Worm (Caenorhabditis elegans) whole organism, L4/young adult: ENCODE measurements around the gene spp-16.

Source experiments
- W03F9.2 ChIP-seq: fragments of 150-350 bp; optimal IDR thresholded peaks from 2 replicates; lab custom pipeline; 2014; ENCODE audit warnings: missing biosample characterization, missing genetic modification characterization
- dao-5 ChIP-seq: sonication (generic microtip); optimal IDR thresholded peaks from 2 replicates; lab custom pipeline; 2016; ENCODE audit warnings: missing genotype, missing genetic modification characterization, moderate library complexity, missing compliant biosample characterization
- him-1 ChIP-seq: sonication (generic microtip); optimal IDR thresholded peaks from 2 replicates; lab custom pipeline; 2016; ENCODE audit warnings: missing genotype, missing genetic modification reagents, missing genetic modification characterization, missing compliant biosample characterization

ce11 chrV:10854197-10854596 is 46.9 kb downstream of the spp-16 start:
- no peak for TF ChIP-seq dao-5 (tag; lab: Kevin White, UChicago)
- no peak for TF ChIP-seq him-1 (tag; lab: Kevin White, UChicago)
- no peak for TF ChIP-seq W03F9.2
